Worm (Caenorhabditis elegans): ENCODE results near the gene nos-1.
"Not testable (repeated sequence)": the region's sequence is repeated elsewhere in the genome, so short reads cannot be mapped to it uniquely, and the experiment has no call there.

Gene nos-1

DNA sequence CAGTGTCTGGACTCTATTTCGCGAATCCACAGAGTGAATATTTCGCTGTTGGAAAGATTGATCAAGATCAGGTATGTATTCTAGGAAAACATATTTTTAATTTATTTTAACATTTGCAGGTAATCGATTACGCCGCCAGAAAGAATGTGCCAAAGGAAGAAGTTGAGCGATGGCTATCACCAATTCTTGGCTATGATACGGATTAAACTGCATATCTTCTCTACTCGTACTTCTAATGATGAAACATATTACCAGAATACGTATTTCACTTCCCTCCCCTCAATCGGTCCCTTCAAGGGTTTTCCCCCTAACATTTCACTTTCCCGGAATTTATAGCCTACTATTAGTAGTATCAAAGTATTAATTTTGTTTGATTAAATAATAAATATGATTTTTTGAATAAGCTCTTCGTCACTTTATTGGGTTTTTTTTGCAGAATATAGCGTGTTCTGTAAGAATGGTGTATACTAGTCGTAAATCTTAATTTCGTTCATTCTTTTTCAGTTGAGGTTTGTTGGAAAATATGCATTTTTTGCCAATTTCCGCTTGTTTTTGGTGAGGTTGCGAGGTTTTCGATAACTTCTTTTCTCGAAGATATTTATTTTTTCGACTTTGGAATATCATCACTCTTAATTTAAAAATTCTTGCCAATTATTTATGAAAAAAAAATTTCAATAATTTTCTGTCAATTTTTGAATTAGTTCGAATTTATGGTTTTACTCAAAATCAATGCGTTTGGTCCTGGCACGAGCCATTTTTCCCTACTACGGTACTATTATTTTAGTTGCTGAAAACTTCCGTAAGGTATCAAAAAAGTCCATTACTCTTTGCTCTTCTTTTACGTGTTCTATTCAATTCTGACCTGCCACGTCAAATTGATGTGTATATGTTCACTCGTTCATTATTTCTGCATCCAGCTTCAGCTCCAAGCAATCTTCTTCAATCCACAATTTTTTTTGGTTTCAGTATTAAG lies 22.0 kb downstream of the nos-1 start:
- no peak for TF ChIP-seq med-1 (GFP tag; optimal IDR thresholded peaks at IDR 0.05; ENCODE audit: insufficient read depth)
- no peak for TF ChIP-seq ztf-29 (GFP tag; IDR thresholded peaks at IDR 0.05)
- no peak for TF ChIP-seq cog-1 (tag; optimal IDR thresholded peaks at IDR 0.05)
- no peak for TF ChIP-seq klf-2 (GFP tag; conservative IDR thresholded peaks at IDR 0.05)
- TF ChIP-seq ztf-23 (GFP tag; IDR thresholded peaks at IDR 0.05) = no peak
- TF ChIP-seq ref-1 (GFP tag; conservative IDR thresholded peaks at IDR 0.05) = no peak
- no peak for TF ChIP-seq T22C8.4 (GFP tag; IDR thresholded peaks at IDR 0.05)
- no peak for TF ChIP-seq flt-1 (GFP tag; IDR thresholded peaks at IDR 0.05)
- no peak for TF ChIP-seq tab-1 (GFP tag; IDR thresholded peaks at IDR 0.05)

DNA sequence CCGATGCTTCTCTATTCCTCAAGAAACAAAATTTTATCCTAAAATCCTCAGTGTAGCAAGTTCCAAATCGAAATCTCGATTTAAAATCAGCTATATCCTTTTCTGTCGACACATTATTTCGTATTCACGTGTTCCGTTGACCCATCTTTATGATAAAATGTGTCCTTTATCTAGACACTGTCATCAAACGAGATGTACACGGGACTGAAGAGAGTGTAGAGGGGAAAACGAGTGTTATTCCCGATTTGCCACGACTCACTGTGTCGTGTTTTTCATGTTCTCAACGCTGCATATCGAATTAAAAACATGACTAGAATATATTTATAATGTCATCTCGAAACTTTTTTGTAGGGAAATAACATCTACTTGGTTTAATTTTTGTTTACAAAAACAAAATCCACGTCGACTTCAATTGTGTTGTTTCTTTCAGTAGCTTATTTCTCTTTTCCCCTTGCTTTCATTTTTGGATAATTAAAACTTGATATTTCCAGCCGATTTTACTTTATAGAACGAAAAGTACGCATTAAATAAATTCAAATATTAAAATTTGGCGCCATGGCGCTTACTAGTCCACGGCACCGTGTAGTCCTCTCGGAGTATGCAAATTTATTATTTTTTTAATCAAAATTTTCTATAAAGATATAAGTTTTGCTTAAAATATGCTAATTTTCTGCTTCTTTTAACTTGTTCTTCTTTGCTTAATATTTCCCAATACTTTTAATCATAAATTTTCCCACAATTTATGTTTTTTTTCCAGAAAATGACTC lies 27.0 kb downstream of the nos-1 start, which contains the start of gene metr-1:
Gene metr-1 (plus strand): TSS at position 758 of the 767 bp plus-strand sequence.
- TF ChIP-seq ztf-23 (GFP tag; IDR thresholded peaks at IDR 0.05) = no peak
- no peak for TF ChIP-seq ztf-29 (GFP tag; IDR thresholded peaks at IDR 0.05)

DNA sequence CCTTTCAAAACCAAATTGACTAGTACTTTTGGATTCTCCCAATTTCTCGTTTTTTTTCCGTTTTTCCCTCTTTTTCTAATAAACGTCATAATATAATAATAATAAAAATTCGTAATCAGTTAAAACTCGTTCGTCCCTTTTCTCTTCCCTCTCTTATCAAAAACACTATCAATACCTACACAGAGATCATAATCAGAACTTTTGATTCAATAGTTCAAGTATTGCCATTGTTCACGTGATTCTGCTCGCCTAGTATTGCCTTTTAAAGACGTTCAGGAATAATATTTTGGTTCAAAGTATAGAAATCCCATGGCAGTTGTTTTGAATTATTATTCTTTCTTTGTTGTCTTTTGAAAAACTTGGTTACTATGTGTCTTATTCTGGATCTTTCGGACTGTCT lies 28.3 kb downstream of the nos-1 start:
- no peak for TF ChIP-seq klf-2 (GFP tag; conservative IDR thresholded peaks at IDR 0.05)
- no peak for TF ChIP-seq flt-1 (GFP tag; IDR thresholded peaks at IDR 0.05)
- TF ChIP-seq cog-1 (tag; optimal IDR thresholded peaks at IDR 0.05) = no peak
- TF ChIP-seq T22C8.4 (GFP tag; IDR thresholded peaks at IDR 0.05) = no peak
- TF ChIP-seq ztf-29 (GFP tag; IDR thresholded peaks at IDR 0.05) = no peak
- no peak for TF ChIP-seq med-1 (GFP tag; optimal IDR thresholded peaks at IDR 0.05; ENCODE audit: insufficient read depth)
- TF ChIP-seq ref-1 (GFP tag; conservative IDR thresholded peaks at IDR 0.05) = no peak
- no peak for TF ChIP-seq ztf-23 (GFP tag; IDR thresholded peaks at IDR 0.05)
- no peak for TF ChIP-seq tab-1 (GFP tag; IDR thresholded peaks at IDR 0.05)

DNA sequence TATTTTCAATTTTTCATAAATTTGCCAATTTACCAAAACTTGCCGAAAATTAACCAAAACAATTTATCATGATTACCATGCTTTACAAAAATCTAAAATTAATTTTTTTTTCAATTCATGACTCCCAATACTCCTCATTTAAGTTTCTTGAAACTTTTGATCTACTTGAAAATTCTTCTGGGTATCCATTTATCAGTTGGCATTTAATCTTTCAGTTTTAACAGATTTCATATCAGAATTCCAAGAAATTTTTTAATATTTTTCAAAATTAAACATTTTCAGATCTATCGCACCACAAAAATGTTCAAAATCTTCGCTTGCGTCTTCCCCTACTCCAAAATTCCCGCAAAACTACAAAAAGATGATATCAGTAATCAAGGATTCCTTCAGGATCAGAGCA lies 29.0 kb downstream of the nos-1 start, which contains the start of gene Y19D2B.2:
Gene Y19D2B.2 (plus strand): TSS at position 301 of the 400 bp plus-strand sequence.
- TF ChIP-seq ztf-29 (GFP tag; IDR thresholded peaks at IDR 0.05) (no peak), cog-1 (tag; optimal IDR thresholded peaks at IDR 0.05) (no peak), ztf-23 (GFP tag; IDR thresholded peaks at IDR 0.05) (no peak), tab-1 (GFP tag; IDR thresholded peaks at IDR 0.05) (no peak), klf-2 (GFP tag; conservative IDR thresholded peaks at IDR 0.05) (no peak), med-1 (GFP tag; optimal IDR thresholded peaks at IDR 0.05; ENCODE audit: insufficient read depth) (no peak), flt-1 (GFP tag; IDR thresholded peaks at IDR 0.05) (no peak), T22C8.4 (GFP tag; IDR thresholded peaks at IDR 0.05) (no peak)

DNA sequence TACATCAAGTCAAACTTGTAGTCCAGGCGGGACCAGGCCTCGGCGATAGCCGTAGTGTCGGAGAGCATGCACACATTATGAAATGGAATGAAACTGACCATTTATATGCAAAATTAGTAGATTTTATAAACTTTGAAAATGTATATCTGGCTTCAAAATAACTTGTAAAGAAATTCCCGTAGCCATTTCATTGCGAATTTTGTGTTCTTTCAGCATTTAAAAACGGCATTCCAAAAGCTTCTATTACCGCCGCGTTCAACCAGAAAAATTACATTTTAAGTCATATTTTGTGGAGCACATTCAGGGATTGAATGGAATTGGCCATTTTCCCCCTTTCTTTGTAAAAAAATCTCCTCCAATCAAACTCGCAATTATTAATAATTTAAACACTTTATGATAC lies 30.1 kb downstream of the nos-1 start, which contains the start of gene Y19D2B.1:
Gene Y19D2B.1 (minus strand): TSS at position 101 of the 400 bp plus-strand sequence.
- not testable (repeated sequence) for TF ChIP-seq cog-1 (tag; optimal IDR thresholded peaks at IDR 0.05); klf-2 (GFP tag; conservative IDR thresholded peaks at IDR 0.05); T22C8.4 (GFP tag; IDR thresholded peaks at IDR 0.05)

ce11 chrII:10918293-10918756 lies 34.6 kb downstream of the nos-1 start, which contains the start of gene tba-4:
TSS of gene tba-4 (plus strand) at chrII:10918706.
- TF ChIP-seq flt-1 (GFP tag; IDR thresholded peaks at IDR 0.05) = no peak
- no peak for TF ChIP-seq cog-1 (tag; optimal IDR thresholded peaks at IDR 0.05)
- TF ChIP-seq ztf-23 (GFP tag; IDR thresholded peaks at IDR 0.05) = no peak

ce11 chrII:10917174-10917573 lies 35.8 kb downstream of the nos-1 start, which contains the start of gene F44F4.10:
TSS of gene F44F4.10 (minus strand) at chrII:10917274.
- TF ChIP-seq tab-1 (GFP tag; IDR thresholded peaks at IDR 0.05) (no peak), ref-1 (GFP tag; conservative IDR thresholded peaks at IDR 0.05) (no peak), ztf-29 (GFP tag; IDR thresholded peaks at IDR 0.05) (no peak), med-1 (GFP tag; optimal IDR thresholded peaks at IDR 0.05; ENCODE audit: insufficient read depth) (no peak), T22C8.4 (GFP tag; IDR thresholded peaks at IDR 0.05) (no peak), flt-1 (GFP tag; IDR thresholded peaks at IDR 0.05) (no peak), cog-1 (tag; optimal IDR thresholded peaks at IDR 0.05) (no peak), klf-2 (GFP tag; conservative IDR thresholded peaks at IDR 0.05) (no peak), ztf-23 (GFP tag; IDR thresholded peaks at IDR 0.05) (no peak)

- TF ChIP-seq tab-1 (GFP tag; IDR thresholded peaks at IDR 0.05) = no peak
- TF ChIP-seq cog-1 (tag; optimal IDR thresholded peaks at IDR 0.05) = no peak
- no peak for TF ChIP-seq flt-1 (GFP tag; IDR thresholded peaks at IDR 0.05)
- no peak for TF ChIP-seq ztf-23 (GFP tag; IDR thresholded peaks at IDR 0.05)
These were observed 37.2 kb downstream of the nos-1 start, which contains the start of gene F44F4.9 for ce11 chrII:10915732-10916131. TSS of gene F44F4.9 (minus strand) at chrII:10915832.

DNA sequence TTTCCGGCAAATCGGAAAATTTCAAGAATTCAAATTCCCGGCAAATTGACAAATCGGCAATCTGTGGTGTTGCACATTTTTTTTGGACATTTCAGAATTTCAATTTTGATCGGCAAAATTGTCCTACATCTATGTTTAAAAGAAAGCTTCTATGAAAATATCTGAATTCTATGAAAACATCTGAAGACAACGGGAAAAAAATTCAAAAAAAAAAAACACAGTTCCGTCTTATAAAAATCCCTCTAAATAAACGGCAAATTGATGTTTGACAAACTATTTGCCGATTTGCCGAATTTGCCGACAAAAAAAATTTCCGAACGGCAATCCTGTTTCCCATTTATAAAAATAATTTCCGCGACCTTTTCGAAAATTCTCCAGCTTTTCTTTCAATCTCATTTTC lies 38.6 kb downstream of the nos-1 start, which contains the start of gene F44F4.15:
Gene F44F4.15 (plus strand): TSS at position 301 of the 400 bp plus-strand sequence.
- TF ChIP-seq tab-1 (GFP tag; IDR thresholded peaks at IDR 0.05) = no peak
- TF ChIP-seq ztf-29 (GFP tag; IDR thresholded peaks at IDR 0.05) = no peak
- TF ChIP-seq T22C8.4 (GFP tag; IDR thresholded peaks at IDR 0.05) = no peak
- no peak for TF ChIP-seq ref-1 (GFP tag; conservative IDR thresholded peaks at IDR 0.05)
- TF ChIP-seq cog-1 (tag; optimal IDR thresholded peaks at IDR 0.05) = no peak
- no peak for TF ChIP-seq klf-2 (GFP tag; conservative IDR thresholded peaks at IDR 0.05)
- no peak for TF ChIP-seq ztf-23 (GFP tag; IDR thresholded peaks at IDR 0.05)
- TF ChIP-seq med-1 (GFP tag; optimal IDR thresholded peaks at IDR 0.05; ENCODE audit: insufficient read depth) = no peak
- TF ChIP-seq flt-1 (GFP tag; IDR thresholded peaks at IDR 0.05) = no peak
